Worm (Caenorhabditis elegans): ENCODE data around the gene dct-14.
A peak's percentile ranks its signal among the peaks of the same experiment; 100 is the strongest.
"Not testable (repeated sequence)": the region's sequence is repeated elsewhere in the genome, so short reads cannot be mapped to it uniquely, and the experiment has no call there.

Gene dct-14

ce11 chrV:20522219-20522618 is 21.9 kb upstream of the dct-14 start, which contains the start of the genes Y38H6C.9 and fbxa-150:
Gene Y38H6C.9, minus strand, starts transcription at chrV:20522270.
Gene fbxa-150, plus strand, starts transcription at chrV:20522598.
- TF ChIP-seq F26F4.8 (GFP tag; conservative IDR thresholded peaks at IDR 0.05) (no peak), daf-16 (GFP tag; optimal IDR thresholded peaks at IDR 0.05) (no peak), daf-16 (tag; optimal IDR thresholded peaks at IDR 0.05) (peak; percentile 34), fkh-10 (GFP tag; optimal IDR thresholded peaks at IDR 0.05) (peak; percentile 26), nhr-48 (tag; optimal IDR thresholded peaks at IDR 0.05) (no peak)

ce11 chrV:20518927-20519326 is 18.6 kb upstream of the dct-14 start, which contains the start of gene Y38H6C.25:
Gene Y38H6C.25, plus strand, starts transcription at chrV:20519227.
- TF ChIP-seq lin-39 (tag; optimal IDR thresholded peaks at IDR 0.05) (no peak), F44E2.7 (GFP tag; IDR thresholded peaks at IDR 0.05) (0 out of 2 replicates have a peak, but pooled peaks have one; percentile 32)

- TF ChIP-seq F44E2.7 (GFP tag; IDR thresholded peaks at IDR 0.05) (0 out of 2 replicates have a peak, but pooled peaks have one; percentile 70), snpc-1.2 (GFP tag; IDR thresholded peaks at IDR 0.05) (no peak), aha-1 (tag) (peak; percentile 96), jun-1 (tag; optimal IDR thresholded peaks at IDR 0.05) (no peak)
Measured at ce11 chrV:20517005-20517404, 16.7 kb upstream of the dct-14 start.

- TF ChIP-seq nhr-10 (tag; optimal IDR thresholded peaks at IDR 0.05): no peak
- TF ChIP-seq pqm-1 (tag; optimal IDR thresholded peaks at IDR 0.05): peak; percentile 48
Measured at ce11 chrV:20514483-20514882, 14.2 kb upstream of the dct-14 start.

DNA sequence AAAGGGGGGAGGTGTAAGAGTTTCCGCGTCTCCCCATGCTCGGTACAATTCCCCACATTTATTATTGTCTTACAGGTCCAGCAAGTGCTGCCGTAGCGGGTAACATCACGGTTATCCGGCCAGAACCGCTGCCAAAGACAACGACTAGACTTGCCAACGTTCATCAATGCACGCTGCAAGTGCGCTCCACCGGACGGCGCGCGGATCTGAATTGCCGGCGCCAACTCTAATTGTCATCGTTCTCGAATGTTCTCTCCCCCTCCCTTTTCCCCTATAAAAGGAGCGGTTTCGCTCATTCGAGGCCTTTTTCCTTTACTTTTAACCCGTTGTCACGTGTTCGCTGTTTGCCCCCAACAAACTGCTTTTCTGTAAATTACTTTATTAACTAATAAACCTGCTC is 13.4 kb upstream of the dct-14 start, which contains the start of gene Y38H6C.8:
Y38H6C.8 (plus strand) TSS at position 301 of the 400 bp plus-strand sequence.
- not testable (repeated sequence) for TF ChIP-seq spr-3 (GFP tag; optimal IDR thresholded peaks at IDR 0.05); Y75B8A.6 (GFP tag; IDR thresholded peaks at IDR 0.05); snpc-4 (tag; optimal IDR thresholded peaks at IDR 0.05)

- no peak for TF ChIP-seq egl-43 (GFP tag; IDR thresholded peaks at IDR 0.05)
- peak; percentile 49; the same call in 1 of the 2 replicates for TF ChIP-seq set-16 (GFP tag; IDR thresholded peaks at IDR 0.05)
Measured at ce11 chrV:20509427-20509826, 9.1 kb upstream of the dct-14 start.

DNA sequence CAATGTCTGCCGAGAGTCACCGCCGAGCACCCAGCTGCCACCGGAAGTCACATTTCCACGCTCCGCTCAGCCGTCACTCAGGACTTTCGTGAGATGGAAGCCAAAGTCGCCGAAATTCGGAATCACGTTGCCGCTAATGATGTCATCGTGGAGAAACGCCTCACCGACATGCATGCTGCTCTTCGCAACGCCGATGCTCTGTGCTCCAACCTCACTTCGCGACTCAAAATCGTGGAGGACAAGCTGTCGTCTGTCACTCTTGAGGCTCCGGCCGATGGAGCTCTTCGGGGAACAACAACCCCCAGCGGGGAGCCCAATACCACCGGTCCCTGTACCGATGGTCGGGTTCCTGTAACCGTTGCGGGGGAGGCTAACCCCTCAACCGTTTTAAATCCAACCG is 6.2 kb upstream of the dct-14 start:
- TF ChIP-seq tag-97 (GFP tag; IDR thresholded peaks at IDR 0.05) (no peak), lir-3 (tag; optimal IDR thresholded peaks at IDR 0.05) (no peak), php-3 (GFP tag; IDR thresholded peaks at IDR 0.05) (no peak), set-16 (GFP tag; IDR thresholded peaks at IDR 0.05) (peak; percentile 81), fkh-10 (GFP tag; optimal IDR thresholded peaks at IDR 0.05) (no peak)

ce11 chrV:20504997-20505396 is 4.7 kb upstream of the dct-14 start, which contains the start of gene Y38H6C.4:
Gene Y38H6C.4, minus strand, starts transcription at chrV:20505097.
- TF ChIP-seq spr-1 (tag; optimal IDR thresholded peaks at IDR 0.05) (no peak), Y75B8A.6 (GFP tag; IDR thresholded peaks at IDR 0.05) (no peak), zag-1 (tag; optimal IDR thresholded peaks at IDR 0.05) (no peak), snpc-4 (tag; optimal IDR thresholded peaks at IDR 0.05) (no peak), nhr-76 (tag; optimal IDR thresholded peaks at IDR 0.05) (no peak), zfp-3 (GFP tag; conservative IDR thresholded peaks at IDR 0.05) (no peak), cey-2 (tag; optimal IDR thresholded peaks at IDR 0.05; ENCODE audit: borderline replicate concordance, insufficient read depth) (no peak), ZK546.5 (tag; optimal IDR thresholded peaks at IDR 0.05) (no peak), mxl-3 (GFP tag; optimal IDR thresholded peaks at IDR 0.05) (no peak), daf-12 (tag; optimal IDR thresholded peaks at IDR 0.05) (no peak), hlh-30 (tag; optimal IDR thresholded peaks at IDR 0.05; ENCODE audit: insufficient read depth) (no peak)

All from whole organism, L4 larva.